Worm (Caenorhabditis elegans) whole organism, L1 larva: ENCODE results near the gene F13H10.6.

Experiments
- C16A3.4 ChIP-seq: fragments of 150-350 bp; optimal IDR thresholded peaks from 2 replicates; lab custom pipeline; 2014; ENCODE audit warnings: missing biosample characterization, missing genetic modification characterization
- F16B12.6 ChIP-seq: fragments of 150-350 bp; optimal IDR thresholded peaks from 2 replicates; lab custom pipeline; 2014; ENCODE audit warnings: missing biosample characterization, missing genetic modification characterization
- alr-1 ChIP-seq: fragments of 200-800 bp; sonication (Bioruptor generic); optimal IDR thresholded peaks from 2 replicates; lab custom pipeline; 2018; ENCODE audit warnings: borderline replicate concordance, mild to moderate bottlenecking, missing genetic modification characterization, missing compliant biosample characterization
- blmp-1 ChIP-seq: fragments of 150-350 bp; optimal IDR thresholded peaks from 2 replicates; lab custom pipeline; 2014; ENCODE audit warnings: missing biosample characterization, missing genetic modification characterization
- ceh-63 ChIP-seq: fragments of 200-800 bp; sonication (Bioruptor generic); optimal IDR thresholded peaks from 2 replicates; lab custom pipeline; 2018; ENCODE audit warnings: mild to moderate bottlenecking, missing genetic modification characterization, missing compliant biosample characterization
- ceh-88 ChIP-seq: fragments of 200-800 bp; sonication (Bioruptor generic); IDR thresholded peaks from 2 replicates; pipeline ENCODE4 v1.3.6; 2022; ENCODE audit warnings: missing genetic modification characterization, missing compliant biosample characterization
- ceh-90 ChIP-seq: sonication (generic microtip); optimal IDR thresholded peaks from 2 replicates; lab custom pipeline; 2016; ENCODE audit warnings: missing genetic modification characterization, missing compliant biosample characterization
- ces-1 ChIP-seq: fragments of 150-350 bp; optimal IDR thresholded peaks from 2 replicates; lab custom pipeline; 2014; ENCODE audit warnings: missing biosample characterization, missing genetic modification reagents, missing genetic modification characterization
- dpl-1 ChIP-seq, 3 experiments: fragments of 150-350 bp in 2 of 3; sonication (generic microtip) in 1 of 3; optimal IDR thresholded peaks; 2 replicates each; lab custom pipeline; 2014 to 2017; ENCODE audit warnings: missing biosample characterization in 3 of 3, missing genetic modification characterization in 3 of 3, missing genetic modification reagents in 3 of 3
- efl-1 ChIP-seq, 4 experiments: fragments of 150-350 bp; optimal IDR thresholded peaks in 3 of 4; peaks in 1 of 4; 1 replicate in 1 of 4; 2 replicates in 3 of 4; lab custom pipeline; 2014; ENCODE audit warnings: missing biosample characterization in 2 of 4, missing genetic modification characterization in 2 of 4, missing genetic modification reagents in 2 of 4
- efl-3 ChIP-seq: fragments of 200-800 bp; sonication (Bioruptor generic); optimal IDR thresholded peaks from 2 replicates; lab custom pipeline; 2018; ENCODE audit warnings: mild to moderate bottlenecking, missing genetic modification characterization, missing compliant biosample characterization
- egl-13 ChIP-seq: sonication (generic microtip); optimal IDR thresholded peaks from 2 replicates; lab custom pipeline; 2016; ENCODE audit warnings: missing genotype, missing genetic modification reagents, missing genetic modification characterization, missing compliant biosample characterization
- egl-27 ChIP-seq, 2 experiments: fragments of 150-350 bp in 1 of 2; sonication (generic microtip); optimal IDR thresholded peaks; 3 replicates each; lab custom pipeline; 2017 to 2018; ENCODE audit warnings: missing biosample characterization in 2 of 2, missing genetic modification characterization in 2 of 2, missing genetic modification reagents in 2 of 2
- elt-3 ChIP-seq, 6 experiments: fragments of 150-350 bp in 1 of 6; sonication (generic microtip); optimal IDR thresholded peaks; 2 replicates each; lab custom pipeline; 2017 to 2018; ENCODE audit warnings: missing biosample characterization in 6 of 6, missing genetic modification characterization in 6 of 6, inconsistent platforms in 1 of 6
- ets-5 ChIP-seq: fragments of 200-800 bp; sonication (Bioruptor generic); IDR thresholded peaks from 2 replicates; pipeline ENCODE4 v1.3.6; 2022; ENCODE audit warnings: missing genetic modification characterization, missing compliant biosample characterization
- fkh-4 ChIP-seq: sonication (generic microtip); optimal IDR thresholded peaks from 2 replicates; lab custom pipeline; 2016; ENCODE audit warnings: missing compliant biosample characterization, missing genetic modification characterization, borderline replicate concordance
- fkh-8 ChIP-seq: sonication (generic microtip); optimal IDR thresholded peaks from 2 replicates; lab custom pipeline; 2016; ENCODE audit warnings: mild to moderate bottlenecking, missing genetic modification characterization, missing compliant biosample characterization
- grh-1 ChIP-seq: fragments of 200-800 bp; sonication (Bioruptor generic); IDR thresholded peaks from 2 replicates; pipeline ENCODE4 v1.3.6; 2022; ENCODE audit warnings: missing genetic modification reagents, missing genetic modification characterization, missing compliant biosample characterization
- hlh-17 ChIP-seq: fragments of 200-800 bp; sonication (Bioruptor generic); optimal IDR thresholded peaks from 2 replicates; lab custom pipeline; 2018; ENCODE audit warnings: missing genetic modification characterization, mild to moderate bottlenecking, missing compliant biosample characterization, moderate library complexity, borderline replicate concordance
- hlh-4 ChIP-seq: sonication (generic microtip); optimal IDR thresholded peaks from 2 replicates; lab custom pipeline; 2016; ENCODE audit warnings: mild to moderate bottlenecking, missing genetic modification characterization, missing compliant biosample characterization
- hpl-2 ChIP-seq: fragments of 150-350 bp; optimal IDR thresholded peaks from 2 replicates; lab custom pipeline; 2014; ENCODE audit warnings: missing biosample characterization, missing genetic modification reagents, missing genetic modification characterization
- isw-1 ChIP-seq: fragments of 200-800 bp; sonication (Bioruptor generic); IDR thresholded peaks from 2 replicates; pipeline ENCODE4 v1.3.6; 2022; ENCODE audit warnings: missing genetic modification characterization, missing compliant biosample characterization
- lin-15B ChIP-seq: fragments of 150-350 bp; sonication (generic microtip); optimal IDR thresholded peaks from 3 replicates; lab custom pipeline; 2014; ENCODE audit warnings: missing biosample characterization, missing genetic modification characterization
- lin-35 ChIP-seq, 2 experiments: fragments of 150-350 bp; optimal IDR thresholded peaks; 2 replicates each; lab custom pipeline; 2014; ENCODE audit warnings: missing biosample characterization in 2 of 2, missing genetic modification characterization in 2 of 2, missing genetic modification reagents in 2 of 2
- mab-9 ChIP-seq: fragments of 200-800 bp; sonication (Bioruptor generic); IDR thresholded peaks from 2 replicates; pipeline ENCODE4 v1.3.6; 2022; ENCODE audit warnings: missing genetic modification reagents, missing genetic modification characterization, missing compliant biosample characterization
- mdl-1 ChIP-seq, 2 experiments: fragments of 150-350 bp; optimal IDR thresholded peaks; 2 replicates each; lab custom pipeline; 2014 to 2017; ENCODE audit warnings: missing biosample characterization in 2 of 2, missing genetic modification characterization in 2 of 2, inconsistent platforms in 1 of 2
- mef-2 ChIP-seq: fragments of 150-350 bp; optimal IDR thresholded peaks from 2 replicates; lab custom pipeline; 2014; ENCODE audit warnings: missing biosample characterization, missing genetic modification characterization
- mep-1 ChIP-seq: fragments of 150-350 bp; optimal IDR thresholded peaks from 2 replicates; lab custom pipeline; 2014; ENCODE audit warnings: missing biosample characterization, missing genetic modification characterization
- nhr-11 ChIP-seq: fragments of 150-350 bp; optimal IDR thresholded peaks from 2 replicates; lab custom pipeline; 2014; ENCODE audit warnings: missing biosample characterization, missing genetic modification characterization
- nhr-12 ChIP-seq: sonication (generic microtip); optimal IDR thresholded peaks from 2 replicates; lab custom pipeline; 2017; ENCODE audit warnings: missing biosample characterization, missing genetic modification characterization
- nhr-20 ChIP-seq: sonication (generic microtip); optimal IDR thresholded peaks from 2 replicates; lab custom pipeline; 2016; ENCODE audit warnings: mild to moderate bottlenecking, missing genetic modification characterization, missing compliant biosample characterization
- nhr-47 ChIP-seq: sonication (generic microtip); optimal IDR thresholded peaks from 2 replicates; lab custom pipeline; 2016; ENCODE audit warnings: mild to moderate bottlenecking, missing genetic modification characterization, moderate library complexity, missing compliant biosample characterization
- nhr-84 ChIP-seq: sonication (generic microtip); optimal IDR thresholded peaks from 2 replicates; lab custom pipeline; 2017; ENCODE audit warnings: missing biosample characterization, missing genetic modification characterization
- nhr-85 ChIP-seq: sonication (generic microtip); peaks from one replicate; lab custom pipeline; 2016; ENCODE audit warnings: missing genetic modification characterization, inconsistent platforms, missing compliant biosample characterization
- nhr-90 ChIP-seq: sonication (generic microtip); optimal IDR thresholded peaks from 2 replicates; lab custom pipeline; 2016; ENCODE audit warnings: mild to moderate bottlenecking, missing genetic modification characterization, missing compliant biosample characterization; ENCODE audit not compliant: poor library complexity
- pag-3 ChIP-seq: sonication (generic microtip); optimal IDR thresholded peaks from 2 replicates; lab custom pipeline; 2017; ENCODE audit warnings: missing genetic modification characterization, mild to moderate bottlenecking, missing compliant biosample characterization, antibody characterized with exemption, borderline replicate concordance; ENCODE audit not compliant: insufficient read depth
- pax-3 ChIP-seq: fragments of 200-800 bp; sonication (Bioruptor generic); optimal IDR thresholded peaks from 2 replicates; lab custom pipeline; 2018; ENCODE audit warnings: mild to moderate bottlenecking, missing genetic modification characterization, moderate library complexity, missing compliant biosample characterization
- pqm-1 ChIP-seq: sonication (generic microtip); optimal IDR thresholded peaks from 3 replicates; lab custom pipeline; 2017; ENCODE audit warnings: missing biosample characterization, missing genetic modification characterization
- rnt-1 ChIP-seq: sonication (generic microtip); optimal IDR thresholded peaks from 2 replicates; lab custom pipeline; 2016; ENCODE audit warnings: mild to moderate bottlenecking, missing genetic modification characterization, moderate library complexity, missing compliant biosample characterization
- skn-1 ChIP-seq: fragments of 150-350 bp; optimal IDR thresholded peaks from 2 replicates; lab custom pipeline; 2014; ENCODE audit warnings: missing biosample characterization, missing genetic modification characterization
- snpc-4 ChIP-seq: fragments of 150-350 bp; optimal IDR thresholded peaks from 2 replicates; lab custom pipeline; 2014; ENCODE audit warnings: missing biosample characterization, missing genetic modification characterization
- snu-23 ChIP-seq: sonication (generic microtip); optimal IDR thresholded peaks from 2 replicates; lab custom pipeline; 2016; ENCODE audit warnings: missing genetic modification characterization, missing compliant biosample characterization
- sptf-1 ChIP-seq: fragments of 150-350 bp; optimal IDR thresholded peaks from 2 replicates; lab custom pipeline; 2014; ENCODE audit warnings: missing biosample characterization, missing genetic modification characterization
- sup-37 ChIP-seq: fragments of 200-800 bp; sonication (Bioruptor generic); optimal IDR thresholded peaks from 2 replicates; lab custom pipeline; 2018; ENCODE audit warnings: mild to moderate bottlenecking, missing genetic modification characterization, missing compliant biosample characterization
- tbx-2 ChIP-seq: sonication (generic microtip); optimal IDR thresholded peaks from 2 replicates; lab custom pipeline; 2016; ENCODE audit warnings: missing genetic modification characterization, missing compliant biosample characterization
- tlp-1 ChIP-seq: fragments of 150-350 bp; optimal IDR thresholded peaks from 2 replicates; lab custom pipeline; 2014; ENCODE audit warnings: missing biosample characterization, missing genetic modification characterization
- unc-130 ChIP-seq: fragments of 150-350 bp; optimal IDR thresholded peaks from 2 replicates; lab custom pipeline; 2017; ENCODE audit warnings: missing biosample characterization, missing genetic modification characterization, inconsistent platforms
- unc-30 ChIP-seq: sonication (generic microtip); optimal IDR thresholded peaks from 2 replicates; lab custom pipeline; 2017; ENCODE audit warnings: missing biosample characterization, missing genetic modification characterization
- unc-86 ChIP-seq: sonication (generic microtip); optimal IDR thresholded peaks from 2 replicates; lab custom pipeline; 2016; ENCODE audit warnings: missing genetic modification characterization, missing compliant biosample characterization
- vab-15 ChIP-seq: sonication (generic microtip); optimal IDR thresholded peaks from 2 replicates; lab custom pipeline; 2017; ENCODE audit warnings: missing genotype, mild to moderate bottlenecking, missing genetic modification characterization, missing compliant biosample characterization
- xbp-1 ChIP-seq: sonication (generic microtip); optimal IDR thresholded peaks from 2 replicates; lab custom pipeline; 2016; ENCODE audit warnings: missing genetic modification characterization, missing compliant biosample characterization
- zag-1 ChIP-seq: fragments of 150-350 bp; optimal IDR thresholded peaks from 2 replicates; lab custom pipeline; 2014; ENCODE audit warnings: missing biosample characterization, missing genetic modification characterization
- ztf-4 ChIP-seq: fragments of 150-350 bp; optimal IDR thresholded peaks from 2 replicates; lab custom pipeline; 2014; ENCODE audit warnings: missing biosample characterization, missing genetic modification characterization

Gene F13H10.6

ce11 chrIV:10975968-10976367, 33.1 kb upstream of the F13H10.6 start:
- TF ChIP-seq rnt-1 (tag; lab: Kevin White, UChicago) = peak; percentile 47
- TF ChIP-seq isw-1 = no peak
- TF ChIP-seq nhr-20 (tag; lab: Kevin White, UChicago) = peak; percentile 77
- no peak for TF ChIP-seq mab-9 (GFP tag; lab: Robert Waterston, UW)
- TF ChIP-seq pax-3 (tag; lab: Kevin White, UChicago) = no peak
- TF ChIP-seq xbp-1 (tag; lab: Kevin White, UChicago) = peak; percentile 14
- TF ChIP-seq egl-13 (tag; lab: Kevin White, UChicago) = no peak
- TF ChIP-seq blmp-1 (tag; lab: Kevin White, UChicago) = peak; percentile 69
- peak; percentile 73 for TF ChIP-seq grh-1
- TF ChIP-seq snu-23 (GFP tag; lab: Kevin White, UChicago) = peak; percentile 77
- TF ChIP-seq fkh-8 = no peak
- no peak for TF ChIP-seq nhr-84 (tag; lab: Kevin White, UChicago)
- peak; percentile 48 for TF ChIP-seq mep-1 (tag; lab: Kevin White, UChicago)
- TF ChIP-seq pqm-1 = no peak
- no peak for TF ChIP-seq pag-3
- peak; percentile 38 for TF ChIP-seq C16A3.4 (tag; lab: Kevin White, UChicago)
- TF ChIP-seq nhr-12 (tag; lab: Kevin White, UChicago) = no peak
- TF ChIP-seq alr-1 (tag; lab: Kevin White, UChicago) = no peak
- no peak for TF ChIP-seq nhr-11 (tag; lab: Kevin White, UChicago)
- peak; percentile 34 to 35 for TF ChIP-seq efl-1 (optimal IDR thresholded peaks at IDR 0.05; lab: Kevin White, UChicago)
- TF ChIP-seq efl-1 (GFP tag; optimal IDR thresholded peaks at IDR 0.05 in 1 of 2; lab: Kevin White, UChicago) = peak in 1 of 2 experiments; percentile 89
- TF ChIP-seq mdl-1 (tag; optimal IDR thresholded peaks at IDR 0.05; lab: Kevin White, UChicago) = peak in 1 of 2 experiments; percentile 69
- no peak for TF ChIP-seq ztf-4 (tag; lab: Kevin White, UChicago)
- TF ChIP-seq lin-35 (GFP tag; optimal IDR thresholded peaks at IDR 0.05; lab: Kevin White, UChicago) = peak; percentile 14 to 65
- TF ChIP-seq hlh-17 (GFP tag; lab: Kevin White, UChicago) = no peak
- no peak for TF ChIP-seq hlh-4 (tag; lab: Kevin White, UChicago)
- TF ChIP-seq tbx-2 (tag; lab: Kevin White, UChicago) = peak; percentile 40
- TF ChIP-seq sptf-1 = no peak
- no peak for TF ChIP-seq ces-1 (GFP tag; lab: Kevin White, UChicago)
- TF ChIP-seq lin-15B (tag; lab: Kevin White, UChicago) = no peak
- peak; percentile 70 for TF ChIP-seq nhr-90 (tag; lab: Kevin White, UChicago)
- TF ChIP-seq ceh-90 = no peak
- no peak for TF ChIP-seq mef-2 (tag; lab: Kevin White, UChicago)
- TF ChIP-seq ets-5 (GFP tag; lab: Robert Waterston, UW) = no peak
- peak in 2 of 3 experiments; percentile 6 for TF ChIP-seq dpl-1 (GFP tag; optimal IDR thresholded peaks at IDR 0.05; lab: Kevin White, UChicago)
- TF ChIP-seq ceh-63 (GFP tag; lab: Kevin White, UChicago) = no peak
- TF ChIP-seq zag-1 (tag; lab: Kevin White, UChicago) = no peak
- TF ChIP-seq nhr-47 (tag; lab: Kevin White, UChicago) = peak; percentile 48
- no peak for TF ChIP-seq sup-37 (GFP tag; lab: Kevin White, UChicago)
- no peak for TF ChIP-seq ceh-88 (GFP tag; lab: Robert Waterston, UW)
- no peak for TF ChIP-seq snpc-4 (tag; lab: Kevin White, UChicago)
- no peak for TF ChIP-seq fkh-4 (tag; lab: Kevin White, UChicago)
- no peak for TF ChIP-seq egl-27 (tag; optimal IDR thresholded peaks at IDR 0.05; lab: Kevin White, UChicago)
- no peak for TF ChIP-seq hpl-2 (GFP tag; lab: Kevin White, UChicago)
- TF ChIP-seq F16B12.6 (tag; lab: Kevin White, UChicago) = no peak
- TF ChIP-seq vab-15 (tag; lab: Kevin White, UChicago) = no peak
- TF ChIP-seq unc-130 (tag; lab: Kevin White, UChicago) = no peak
- TF ChIP-seq elt-3 (tag; optimal IDR thresholded peaks at IDR 0.05; lab: Kevin White, UChicago) = peak in 3 of 6 experiments; percentile 12 to 77 (median 18)
- no peak for TF ChIP-seq unc-30 (tag; lab: Kevin White, UChicago)
- no peak for TF ChIP-seq tlp-1 (tag; lab: Kevin White, UChicago)
- peak; percentile 97 for TF ChIP-seq nhr-85 (tag; lab: Kevin White, UChicago)
- no peak for TF ChIP-seq unc-86 (tag; lab: Kevin White, UChicago)
- TF ChIP-seq skn-1 (tag; lab: Kevin White, UChicago) = peak; percentile 1
- no peak for TF ChIP-seq efl-3
